Fruit fly (Drosophila melanogaster) whole organism, pupa: ENCODE results near the gene CG31807.

ENCODE experiments used
- CG15710 ChIP-seq: fragments of 200-800 bp; sonication (Bioruptor generic); optimal IDR thresholded peaks from 2 replicates; lab custom pipeline; 2018; ENCODE audit warnings: missing biosample characterization, mild to moderate bottlenecking, missing genetic modification characterization, moderate library complexity
- CG34367 ChIP-seq: fragments of 200-800 bp; sonication (Bioruptor generic); optimal IDR thresholded peaks from 2 replicates; lab custom pipeline; 2018; ENCODE audit warnings: missing biosample characterization, mild to moderate bottlenecking, missing genetic modification characterization
- CG8159 ChIP-seq: fragments of 200-800 bp; sonication (Bioruptor generic); optimal IDR thresholded peaks from 3 replicates; lab custom pipeline; 2018; ENCODE audit warnings: missing biosample characterization, mild to moderate bottlenecking, missing genetic modification characterization, moderate library complexity
- CG8301 ChIP-seq: fragments of 200-800 bp; sonication (Bioruptor generic); optimal IDR thresholded peaks from 2 replicates; lab custom pipeline; 2018; ENCODE audit warnings: missing biosample characterization, mild to moderate bottlenecking, missing genetic modification characterization
- EcR ChIP-seq: fragments of 200-800 bp; sonication (Bioruptor generic); optimal IDR thresholded peaks from 3 replicates; lab custom pipeline; 2019; ENCODE audit warnings: missing biosample characterization, missing genetic modification characterization, mild to moderate bottlenecking, moderate library complexity, missing genetic modification reagents
- Pif1B ChIP-seq: fragments of 200-800 bp; sonication (Bioruptor generic); optimal IDR thresholded peaks from 3 replicates; lab custom pipeline; 2016; ENCODE audit warnings: missing biosample characterization, missing genetic modification characterization
- Snoo ChIP-seq: fragments of 200-800 bp; sonication (Bioruptor generic); optimal IDR thresholded peaks from 3 replicates; lab custom pipeline; 2017; ENCODE audit warnings: missing biosample characterization, mild to moderate bottlenecking, missing genetic modification characterization, inconsistent platforms
- rn ChIP-seq: fragments of 200-800 bp; sonication (Bioruptor generic); IDR thresholded peaks from 2 replicates; pipeline ENCODE4 v1.3.6; 2022; ENCODE audit warnings: missing biosample characterization, missing genetic modification characterization

DNA sequence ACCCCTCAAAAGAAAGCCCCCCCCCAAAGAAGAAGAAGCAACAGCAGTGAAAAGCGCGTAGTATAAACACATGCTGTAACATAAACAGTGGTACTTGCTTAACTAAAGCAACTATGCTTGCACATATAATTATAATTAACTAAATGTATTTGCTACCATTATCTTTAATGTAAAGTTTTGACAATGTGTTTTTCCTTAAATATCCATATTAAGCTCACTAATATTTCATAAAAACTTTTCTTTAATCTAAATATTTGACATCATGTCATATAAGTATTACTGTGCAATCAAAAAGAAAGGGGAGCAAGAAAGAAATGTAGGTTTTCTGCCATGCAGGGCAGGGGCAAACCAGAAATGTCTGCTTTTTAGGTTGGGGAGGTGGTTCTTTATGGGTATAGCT is 33.0 kb upstream of the CG31807 start:
- TF ChIP-seq rn (GFP tag; lab: Robert Waterston, UW) (no peak), CG8301 (tag; lab: Kevin White, UChicago) (no peak), CG15710 (tag; lab: Kevin White, UChicago) (no peak), Snoo (no peak), CG8159 (tag; lab: Kevin White, UChicago) (no peak), CG34367 (tag; lab: Kevin White, UChicago) (no peak), Pif1B (no peak), EcR (GFP tag; lab: Kevin White, UChicago) (no peak)
